Worm (Caenorhabditis elegans) whole organism, L3 larva: Measurements from ENCODE around the gene W08E12.8.

Source experiments
- R02D3.7 ChIP-seq: fragments of 150-350 bp; optimal IDR thresholded peaks from 2 replicates; lab custom pipeline; 2014; ENCODE audit warnings: missing biosample characterization, missing genetic modification characterization
- ZK546.5 ChIP-seq: sonication (generic microtip); optimal IDR thresholded peaks from 2 replicates; lab custom pipeline; 2017; ENCODE audit warnings: missing biosample characterization, missing genetic modification characterization
- aly-2 ChIP-seq: fragments of 150-350 bp; optimal IDR thresholded peaks from 2 replicates; lab custom pipeline; 2014; ENCODE audit warnings: missing biosample characterization, missing genetic modification characterization
- ama-1 ChIP-seq: fragments of 150-350 bp; optimal IDR thresholded peaks from 2 replicates; lab custom pipeline; 2018
- ceh-16 ChIP-seq: sonication (generic microtip); optimal IDR thresholded peaks from 2 replicates; lab custom pipeline; 2017; ENCODE audit warnings: missing biosample characterization, missing genetic modification characterization
- ceh-28 ChIP-seq: fragments of 150-350 bp; optimal IDR thresholded peaks from 2 replicates; lab custom pipeline; 2014; ENCODE audit warnings: missing biosample characterization, missing genetic modification reagents, missing genetic modification characterization
- ceh-82 ChIP-seq: fragments of 150-350 bp; optimal IDR thresholded peaks from 2 replicates; lab custom pipeline; 2014; ENCODE audit warnings: missing biosample characterization, missing genetic modification characterization
- ceh-9 ChIP-seq: sonication (generic microtip); optimal IDR thresholded peaks from 2 replicates; lab custom pipeline; 2018; ENCODE audit warnings: missing biosample characterization, missing genetic modification characterization
- daf-12 ChIP-seq: fragments of 150-350 bp; optimal IDR thresholded peaks from 2 replicates; lab custom pipeline; 2014; ENCODE audit warnings: missing biosample characterization, missing genetic modification reagents, missing genetic modification characterization
- egl-27 ChIP-seq: sonication (generic microtip); optimal IDR thresholded peaks from 4 replicates; lab custom pipeline; 2017; ENCODE audit warnings: missing biosample characterization, missing genetic modification reagents, missing genetic modification characterization
- egl-5 ChIP-seq: fragments of 150-350 bp; optimal IDR thresholded peaks from 2 replicates; lab custom pipeline; 2017; ENCODE audit warnings: missing biosample characterization, missing genetic modification reagents, missing genetic modification characterization, inconsistent platforms
- elt-1 ChIP-seq: fragments of 150-350 bp; optimal IDR thresholded peaks from 2 replicates; lab custom pipeline; 2014; ENCODE audit warnings: missing biosample characterization, missing genetic modification characterization
- elt-2 ChIP-seq: sonication (generic microtip); optimal IDR thresholded peaks from 2 replicates; lab custom pipeline; 2016; ENCODE audit warnings: missing genetic modification reagents, mild to moderate bottlenecking, missing genetic modification characterization, missing compliant biosample characterization
- elt-3 ChIP-seq, 3 experiments: fragments of 150-350 bp in 1 of 3; sonication (generic microtip) in 2 of 3; optimal IDR thresholded peaks; 2 replicates in 2 of 3; 4 replicates in 1 of 3; lab custom pipeline; 2014 to 2017; ENCODE audit warnings: missing biosample characterization in 3 of 3, missing genetic modification characterization in 3 of 3
- eor-1 ChIP-seq, 2 experiments: fragments of 150-350 bp; optimal IDR thresholded peaks; 2 replicates each; lab custom pipeline; 2014 to 2018; ENCODE audit warnings: missing biosample characterization in 2 of 2, missing genetic modification characterization in 2 of 2
- fkh-10 ChIP-seq: sonication (generic microtip); optimal IDR thresholded peaks from 2 replicates; lab custom pipeline; 2017; ENCODE audit warnings: missing biosample characterization, missing genetic modification reagents, missing genetic modification characterization
- fkh-2 ChIP-seq: fragments of 150-350 bp; optimal IDR thresholded peaks from 2 replicates; lab custom pipeline; 2014; ENCODE audit warnings: missing biosample characterization, missing genetic modification reagents, missing genetic modification characterization
- fos-1 ChIP-seq: fragments of 150-350 bp; optimal IDR thresholded peaks from 2 replicates; lab custom pipeline; 2014; ENCODE audit warnings: missing biosample characterization, missing genetic modification characterization
- hmg-11 ChIP-seq: sonication (generic microtip); optimal IDR thresholded peaks from 2 replicates; lab custom pipeline; 2016; ENCODE audit warnings: missing genetic modification characterization, missing compliant biosample characterization
- jun-1 ChIP-seq: fragments of 150-350 bp; optimal IDR thresholded peaks from 2 replicates; lab custom pipeline; 2014; ENCODE audit warnings: missing biosample characterization, missing genetic modification reagents, missing genetic modification characterization
- lin-15B ChIP-seq: fragments of 150-350 bp; optimal IDR thresholded peaks from 2 replicates; lab custom pipeline; 2014; ENCODE audit warnings: missing biosample characterization, missing genetic modification characterization
- lin-39 ChIP-seq: fragments of 150-350 bp; optimal IDR thresholded peaks from 2 replicates; lab custom pipeline; 2018; ENCODE audit warnings: missing biosample characterization, missing genetic modification reagents, missing genetic modification characterization
- lsy-12 ChIP-seq: sonication (generic microtip); optimal IDR thresholded peaks from 2 replicates; lab custom pipeline; 2016; ENCODE audit warnings: mild to moderate bottlenecking, missing genetic modification characterization, missing compliant biosample characterization
- mdl-1 ChIP-seq: fragments of 150-350 bp; optimal IDR thresholded peaks from 2 replicates; lab custom pipeline; 2014; ENCODE audit warnings: missing biosample characterization, missing genetic modification characterization
- mml-1 ChIP-seq: fragments of 150-350 bp; sonication (generic microtip); optimal IDR thresholded peaks from 3 replicates; lab custom pipeline; 2014; ENCODE audit warnings: missing biosample characterization, missing genetic modification characterization
- nfya-1 ChIP-seq: sonication (generic microtip); optimal IDR thresholded peaks from 2 replicates; lab custom pipeline; 2017; ENCODE audit warnings: missing genetic modification characterization, mild to moderate bottlenecking, missing compliant biosample characterization, antibody characterized with exemption, moderate library complexity; ENCODE audit not compliant: insufficient read depth
- nhr-11 ChIP-seq: fragments of 150-350 bp; optimal IDR thresholded peaks from 2 replicates; lab custom pipeline; 2014; ENCODE audit warnings: missing biosample characterization, missing genetic modification characterization
- nhr-12 ChIP-seq: fragments of 150-350 bp; optimal IDR thresholded peaks from 2 replicates; lab custom pipeline; 2014; ENCODE audit warnings: missing biosample characterization, missing genetic modification characterization
- nhr-23 ChIP-seq: fragments of 150-350 bp; optimal IDR thresholded peaks from 2 replicates; lab custom pipeline; 2014; ENCODE audit warnings: missing biosample characterization, missing genetic modification reagents, missing genetic modification characterization
- nhr-237 ChIP-seq: fragments of 150-350 bp; optimal IDR thresholded peaks from 2 replicates; lab custom pipeline; 2014; ENCODE audit warnings: missing biosample characterization, missing genetic modification characterization
- nhr-25 ChIP-seq: sonication (generic microtip); optimal IDR thresholded peaks from 2 replicates; lab custom pipeline; 2017; ENCODE audit warnings: missing biosample characterization, missing genetic modification characterization
- nhr-28 ChIP-seq: fragments of 150-350 bp; optimal IDR thresholded peaks from 2 replicates; lab custom pipeline; 2014; ENCODE audit warnings: missing biosample characterization, missing genetic modification characterization
- nhr-43 ChIP-seq: sonication (generic microtip); optimal IDR thresholded peaks from 2 replicates; lab custom pipeline; 2016; ENCODE audit warnings: mild to moderate bottlenecking, missing genetic modification characterization, missing compliant biosample characterization; ENCODE audit not compliant: poor library complexity, severe bottlenecking
- nhr-67 ChIP-seq: fragments of 150-350 bp; optimal IDR thresholded peaks from 2 replicates; lab custom pipeline; 2014; ENCODE audit warnings: missing biosample characterization, missing genetic modification characterization
- nhr-76 ChIP-seq: fragments of 150-350 bp; sonication (generic microtip); optimal IDR thresholded peaks from 5 replicates; lab custom pipeline; 2014; ENCODE audit warnings: missing biosample characterization, missing genetic modification characterization
- nhr-77 ChIP-seq: fragments of 150-350 bp; optimal IDR thresholded peaks from 2 replicates; lab custom pipeline; 2014; ENCODE audit warnings: missing biosample characterization, missing genetic modification characterization
- pha-4 ChIP-seq: fragments of 150-350 bp; optimal IDR thresholded peaks from 2 replicates; lab custom pipeline; 2014; ENCODE audit warnings: missing biosample characterization, missing genetic modification reagents, missing genetic modification characterization
- pqm-1 ChIP-seq: fragments of 150-350 bp; optimal IDR thresholded peaks from 2 replicates; lab custom pipeline; 2017; ENCODE audit warnings: missing biosample characterization, missing genetic modification characterization, inconsistent platforms
- sea-2 ChIP-seq: fragments of 150-350 bp; sonication (generic microtip); optimal IDR thresholded peaks from 4 replicates; lab custom pipeline; 2014; ENCODE audit warnings: missing biosample characterization, missing genetic modification reagents, missing genetic modification characterization
- skn-1 ChIP-seq: fragments of 150-350 bp; optimal IDR thresholded peaks from 2 replicates; lab custom pipeline; 2014; ENCODE audit warnings: missing biosample characterization, missing genetic modification characterization
- snpc-4 ChIP-seq: fragments of 150-350 bp; optimal IDR thresholded peaks from 2 replicates; lab custom pipeline; 2014; ENCODE audit warnings: missing biosample characterization, missing genetic modification characterization
- tbx-2 ChIP-seq: sonication (generic microtip); optimal IDR thresholded peaks from 2 replicates; lab custom pipeline; 2016; ENCODE audit warnings: mild to moderate bottlenecking, missing genetic modification characterization, missing compliant biosample characterization
- unc-39 ChIP-seq: sonication (generic microtip); optimal IDR thresholded peaks from 4 replicates; lab custom pipeline; 2017; ENCODE audit warnings: missing biosample characterization, missing genetic modification characterization
- unc-62 ChIP-seq: fragments of 150-350 bp; sonication (generic microtip); optimal IDR thresholded peaks from 4 replicates; lab custom pipeline; 2014; ENCODE audit warnings: missing biosample characterization, missing genetic modification reagents, missing genetic modification characterization
- zag-1 ChIP-seq: fragments of 150-350 bp; optimal IDR thresholded peaks from 2 replicates; lab custom pipeline; 2014; ENCODE audit warnings: missing biosample characterization, missing genetic modification characterization
- ztf-11 ChIP-seq: fragments of 150-350 bp; optimal IDR thresholded peaks from 2 replicates; lab custom pipeline; 2014; ENCODE audit warnings: missing biosample characterization, missing genetic modification characterization
- ztf-4 ChIP-seq: fragments of 150-350 bp; optimal IDR thresholded peaks from 2 replicates; lab custom pipeline; 2014; ENCODE audit warnings: missing biosample characterization, missing genetic modification characterization

The W08E12.8 gene

ce11 chrIV:3338676-3339075, 46.5 kb downstream of the W08E12.8 start, which contains the start of gene hrpa-1:
Gene hrpa-1 (minus strand): TSS chrIV:3338867.
- TF ChIP-seq R02D3.7 (peak; percentile 56), elt-1 (peak; percentile 30), nhr-11 (tag; lab: Kevin White, UChicago) (no peak), elt-3 (tag; optimal IDR thresholded peaks at IDR 0.05; lab: Kevin White, UChicago) (no peak), nhr-237 (tag; lab: Kevin White, UChicago) (no peak), ztf-4 (tag; lab: Kevin White, UChicago) (no peak), jun-1 (tag; lab: Kevin White, UChicago) (peak; percentile 55), zag-1 (tag; lab: Kevin White, UChicago) (no peak), elt-2 (tag; lab: Kevin White, UChicago) (peak; percentile 39), nhr-43 (tag; lab: Kevin White, UChicago) (no peak), egl-5 (tag; lab: Kevin White, UChicago) (peak; percentile 99), nhr-76 (tag; lab: Kevin White, UChicago) (no peak), mml-1 (no peak), fkh-10 (peak; percentile 58), ZK546.5 (tag; lab: Kevin White, UChicago) (no peak), mdl-1 (tag; lab: Kevin White, UChicago) (no peak), ceh-28 (tag; lab: Kevin White, UChicago) (peak; percentile 71), ceh-82 (tag; lab: Kevin White, UChicago) (peak; percentile 1), fkh-2 (tag; lab: Kevin White, UChicago) (no peak), fos-1 (tag; lab: Kevin White, UChicago) (no peak), skn-1 (tag; lab: Kevin White, UChicago) (peak; percentile 5), ztf-11 (tag; lab: Kevin White, UChicago) (no peak), unc-39 (no peak), ceh-9 (tag; lab: Kevin White, UChicago) (no peak), nhr-77 (no peak), lin-39 (tag; lab: Kevin White, UChicago) (peak; percentile 88), snpc-4 (peak; percentile 68), pqm-1 (tag; lab: Kevin White, UChicago) (peak; percentile 22), daf-12 (tag; lab: Kevin White, UChicago) (no peak), nhr-67 (tag; lab: Kevin White, UChicago) (no peak), nhr-28 (no peak), nhr-23 (tag; lab: Kevin White, UChicago) (peak; percentile 85), lsy-12 (tag; lab: Kevin White, UChicago) (no peak), ceh-16 (no peak), ama-1 (lab: Kevin White, UChicago) (peak; percentile 73), hmg-11 (peak; percentile 45), tbx-2 (tag; lab: Kevin White, UChicago) (peak; percentile 5), pha-4 (tag; lab: Kevin White, UChicago) (peak; percentile 91), nhr-25 (tag; lab: Kevin White, UChicago) (peak; percentile 66), egl-27 (tag; lab: Kevin White, UChicago) (no peak), sea-2 (no peak), eor-1 (tag; optimal IDR thresholded peaks at IDR 0.05; lab: Kevin White, UChicago) (no peak), nhr-12 (tag; lab: Kevin White, UChicago) (no peak), nfya-1 (tag; lab: Kevin White, UChicago) (peak; percentile 95), lin-15B (peak; percentile 93), aly-2 (tag; lab: Kevin White, UChicago) (no peak), unc-62 (no peak)
